Worm (Caenorhabditis elegans): Measurements from ENCODE around the gene F25E2.3.

DNA sequence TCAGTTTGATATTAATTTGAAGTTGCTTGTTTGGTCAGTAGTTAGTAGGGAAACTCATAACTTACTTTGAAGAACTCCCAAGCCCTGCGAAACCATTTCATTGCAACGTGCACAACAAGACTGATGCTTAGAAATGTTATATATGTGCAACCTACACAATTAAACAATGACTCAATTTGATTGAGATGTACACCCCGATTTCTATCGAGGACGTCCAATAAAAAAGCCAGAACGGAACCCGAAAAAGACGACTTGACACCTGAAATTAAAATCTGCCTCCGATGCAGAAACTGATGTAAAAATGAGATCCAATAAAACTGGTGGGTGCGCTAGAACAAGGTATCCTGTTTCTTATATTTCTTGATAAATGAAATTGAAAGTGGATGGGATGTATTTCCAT, 28.1 kb downstream of the F25E2.3 start, which contains the start of gene T04G9.6:
- TF ChIP-seq him-1 (tag; optimal IDR thresholded peaks at IDR 0.05) (no peak), W03F9.2 (tag; optimal IDR thresholded peaks at IDR 0.05) (no peak)
